Worm (Caenorhabditis elegans) whole organism, L4/young adult: ENCODE measurements around the gene T04A8.7.
A peak's percentile ranks its signal among the peaks of the same experiment; 100 is the strongest.

Source experiments
- W03F9.2 ChIP-seq: fragments of 150-350 bp; optimal IDR thresholded peaks from 2 replicates; lab custom pipeline; 2014; ENCODE audit warnings: missing biosample characterization, missing genetic modification characterization
- dao-5 ChIP-seq: sonication (generic microtip); optimal IDR thresholded peaks from 2 replicates; lab custom pipeline; 2016; ENCODE audit warnings: missing genotype, missing genetic modification characterization, moderate library complexity, missing compliant biosample characterization
- him-1 ChIP-seq: sonication (generic microtip); optimal IDR thresholded peaks from 2 replicates; lab custom pipeline; 2016; ENCODE audit warnings: missing genotype, missing genetic modification reagents, missing genetic modification characterization, missing compliant biosample characterization

T04A8.7 gene

DNA sequence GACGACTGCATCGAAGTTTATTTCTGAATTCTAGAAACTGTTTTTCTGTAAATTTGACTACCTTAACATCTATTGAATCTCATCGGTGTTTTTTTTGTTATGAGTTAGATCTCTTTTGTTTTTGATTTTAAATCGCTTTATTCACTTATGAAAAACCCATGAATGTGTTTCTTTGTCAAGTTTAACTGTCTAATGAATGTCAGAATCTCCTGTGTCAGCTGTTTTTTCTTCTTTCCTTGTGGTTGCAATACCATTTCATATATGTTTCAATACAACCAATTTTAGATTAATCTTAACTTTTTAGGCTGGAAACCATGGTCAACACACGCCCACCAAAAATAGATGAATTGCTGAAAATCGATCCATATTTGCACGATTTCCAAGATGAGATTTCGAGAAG is at the start of gene T04A8.7:
Gene T04A8.7 (plus strand): TSS at position 301 of the 400 bp plus-strand sequence.
- no peak for TF ChIP-seq W03F9.2 (tag; lab: Kevin White, UChicago)
- no peak for TF ChIP-seq dao-5 (tag; lab: Kevin White, UChicago)
- TF ChIP-seq him-1 (tag; lab: Kevin White, UChicago), result no peak

DNA sequence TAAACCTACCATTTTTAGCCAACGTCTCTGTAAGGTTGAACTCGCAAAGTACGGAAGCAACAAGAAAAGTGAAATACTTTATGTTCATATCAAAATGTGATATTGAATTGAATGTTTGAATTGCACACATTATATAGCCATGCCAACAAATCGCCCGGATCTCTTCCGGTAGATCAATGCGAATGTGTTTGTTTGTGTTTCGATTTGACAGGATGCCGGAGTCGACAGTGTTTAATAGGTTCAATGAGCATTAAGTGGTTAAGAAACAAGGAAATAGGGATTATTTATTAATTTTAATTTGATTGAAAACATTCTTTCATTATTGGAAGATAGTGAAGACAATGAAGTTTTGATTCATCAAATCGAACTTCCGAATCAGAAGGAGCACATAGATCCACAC is 48.9 kb upstream of the T04A8.7 start, which contains the start of gene pqn-29:
Gene pqn-29 (minus strand): TSS at position 101 of the 400 bp plus-strand sequence.
- TF ChIP-seq W03F9.2 (tag; lab: Kevin White, UChicago) (no peak), him-1 (tag; lab: Kevin White, UChicago) (no peak), dao-5 (tag; lab: Kevin White, UChicago) (no peak)

DNA sequence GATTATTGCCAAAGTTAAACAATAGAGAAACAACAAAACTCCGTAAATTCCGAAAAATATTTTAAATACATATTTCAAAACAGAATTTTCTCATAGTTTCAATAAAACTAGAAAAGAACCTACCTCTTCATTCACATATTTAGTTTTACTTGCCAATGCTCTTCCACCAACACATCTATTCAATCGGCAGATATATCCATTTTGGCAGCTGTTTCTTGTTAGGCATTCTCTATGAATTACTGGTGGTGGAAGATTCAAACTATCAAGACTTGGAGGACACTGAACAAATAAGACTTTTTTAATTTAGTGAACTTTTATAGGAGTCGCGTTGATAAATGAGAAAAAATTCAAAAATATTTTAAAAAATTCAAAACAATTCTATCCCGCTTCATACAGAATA is 47.8 kb upstream of the T04A8.7 start:
- TF ChIP-seq him-1 (tag; lab: Kevin White, UChicago) (no peak), dao-5 (tag; lab: Kevin White, UChicago) (no peak), W03F9.2 (tag; lab: Kevin White, UChicago) (no peak)

DNA sequence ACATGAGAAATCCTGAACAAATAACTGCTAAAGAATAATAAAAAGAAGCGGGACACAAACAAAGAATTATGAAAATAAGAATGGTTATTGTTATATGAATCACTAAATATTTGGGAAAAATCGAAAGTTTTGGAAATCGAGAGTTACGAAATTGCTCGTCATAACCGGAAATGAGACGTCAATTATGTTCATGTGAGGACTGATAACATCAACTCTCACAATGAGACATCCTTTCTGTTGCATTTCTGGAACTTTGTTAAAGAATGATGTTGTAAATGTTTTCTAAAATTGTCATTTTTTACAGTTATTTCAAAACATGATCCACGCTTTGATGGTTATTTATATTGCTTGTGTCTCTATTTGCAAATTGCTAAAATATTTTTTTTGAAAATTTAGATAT is 47.3 kb upstream of the T04A8.7 start, which contains the start of gene T23F11.6:
Gene T23F11.6 (minus strand): TSS at position 45 of the 400 bp plus-strand sequence.
- TF ChIP-seq him-1 (tag; lab: Kevin White, UChicago) (no peak), W03F9.2 (tag; lab: Kevin White, UChicago) (no peak), dao-5 (tag; lab: Kevin White, UChicago) (no peak)

DNA sequence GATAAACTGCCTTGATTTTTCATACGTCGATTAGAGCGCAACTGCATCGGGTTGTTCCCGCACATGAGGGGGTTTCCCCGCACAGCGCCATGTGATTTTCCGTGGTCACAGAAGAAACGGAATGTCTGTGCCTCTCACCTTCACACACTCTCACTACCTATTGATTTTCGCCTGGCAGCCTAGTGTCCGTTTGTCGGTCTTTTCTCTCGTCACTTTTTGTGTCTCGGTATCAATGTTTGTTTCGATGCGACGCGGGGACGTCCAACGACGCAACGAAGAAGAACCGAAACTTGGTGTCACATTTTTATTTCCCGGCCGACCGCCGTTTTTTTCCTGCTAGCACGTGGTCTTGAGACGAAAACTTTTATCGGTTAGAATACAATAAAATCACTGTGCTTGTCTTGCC is 45.8 kb upstream of the T04A8.7 start:
- TF ChIP-seq W03F9.2 (tag; lab: Kevin White, UChicago) (peak; percentile 57), dao-5 (tag; lab: Kevin White, UChicago) (no peak), him-1 (tag; lab: Kevin White, UChicago) (peak; percentile 89)

DNA sequence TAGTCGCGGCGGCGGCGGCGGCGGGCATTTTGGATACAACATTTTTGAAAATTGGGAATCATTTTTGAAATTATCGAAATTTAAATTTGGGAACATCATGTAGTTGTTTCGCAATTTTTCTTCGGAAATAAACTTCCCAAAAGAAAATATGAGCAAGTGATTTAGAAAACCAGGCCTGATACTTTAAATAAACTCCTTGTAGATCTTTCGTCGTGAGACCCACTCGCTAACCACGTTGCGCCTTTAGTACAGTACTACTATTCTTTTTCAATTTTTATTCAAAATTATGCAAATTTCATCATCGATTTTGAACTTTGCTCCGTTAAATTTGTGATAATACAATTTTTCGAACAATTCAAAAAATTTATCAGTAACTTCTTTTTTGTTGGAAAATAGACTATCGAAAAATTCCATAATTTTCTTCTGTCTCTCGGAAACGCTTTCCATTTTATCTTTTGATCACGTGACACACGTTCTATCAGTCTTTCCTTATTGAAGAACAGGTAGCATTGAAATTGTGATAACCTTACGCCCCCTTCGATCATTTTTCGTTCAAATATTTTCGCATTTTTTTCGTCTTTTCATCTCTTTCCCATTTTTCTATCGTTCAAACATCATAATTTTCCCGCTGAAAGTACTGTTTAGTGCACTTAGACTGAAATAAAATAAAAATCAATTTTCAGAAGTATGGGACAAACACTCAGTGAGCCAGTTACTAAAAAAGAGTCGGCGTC is 45.2 kb upstream of the T04A8.7 start, which contains the start of gene ppm-2:
Gene ppm-2 (plus strand): TSS at position 684 of the 734 bp plus-strand sequence.
- TF ChIP-seq him-1 (tag; lab: Kevin White, UChicago) (no peak), dao-5 (tag; lab: Kevin White, UChicago) (no peak), W03F9.2 (tag; lab: Kevin White, UChicago) (no peak)

DNA sequence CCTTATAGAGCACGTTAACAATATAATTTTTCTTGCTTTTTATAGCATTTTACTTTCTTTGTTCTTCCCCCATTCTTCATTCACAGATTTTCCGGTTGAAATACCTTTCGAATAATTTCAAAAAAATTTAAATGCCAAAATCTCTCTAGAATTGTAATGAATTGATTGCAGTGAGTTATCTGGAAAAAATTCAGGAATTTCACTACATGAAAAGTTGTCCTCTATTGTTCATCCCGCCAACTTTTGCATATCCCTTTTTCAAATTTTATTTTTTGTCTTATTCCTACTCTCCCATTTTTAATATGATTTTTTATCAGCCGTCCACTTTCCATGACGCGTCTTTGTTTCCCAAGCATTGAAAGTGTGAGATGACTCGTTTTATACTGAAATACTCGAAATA is 41.8 kb upstream of the T04A8.7 start:
- TF ChIP-seq W03F9.2 (tag; lab: Kevin White, UChicago) (no peak), dao-5 (tag; lab: Kevin White, UChicago) (no peak), him-1 (tag; lab: Kevin White, UChicago) (no peak)

DNA sequence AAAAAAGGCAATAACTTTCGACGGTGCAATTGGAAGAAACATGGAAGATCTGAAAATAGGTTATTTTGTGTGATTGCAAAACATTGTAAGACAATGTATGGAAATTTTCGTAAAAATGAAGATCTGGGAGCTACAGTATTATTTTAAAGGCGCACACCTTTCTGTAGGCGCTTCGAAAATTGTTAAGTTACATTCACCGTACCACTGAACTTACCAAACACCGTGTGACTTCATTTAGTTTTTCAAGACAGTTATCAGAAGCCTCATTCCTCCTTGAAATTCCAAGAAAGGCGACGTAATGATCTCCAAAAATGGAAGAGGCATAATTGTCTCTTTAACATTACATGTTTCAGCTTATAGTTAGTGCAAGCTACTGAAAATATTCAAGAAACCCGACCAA is 41.2 kb upstream of the T04A8.7 start:
- TF ChIP-seq dao-5 (tag; lab: Kevin White, UChicago) (no peak), him-1 (tag; lab: Kevin White, UChicago) (no peak), W03F9.2 (tag; lab: Kevin White, UChicago) (no peak)

DNA sequence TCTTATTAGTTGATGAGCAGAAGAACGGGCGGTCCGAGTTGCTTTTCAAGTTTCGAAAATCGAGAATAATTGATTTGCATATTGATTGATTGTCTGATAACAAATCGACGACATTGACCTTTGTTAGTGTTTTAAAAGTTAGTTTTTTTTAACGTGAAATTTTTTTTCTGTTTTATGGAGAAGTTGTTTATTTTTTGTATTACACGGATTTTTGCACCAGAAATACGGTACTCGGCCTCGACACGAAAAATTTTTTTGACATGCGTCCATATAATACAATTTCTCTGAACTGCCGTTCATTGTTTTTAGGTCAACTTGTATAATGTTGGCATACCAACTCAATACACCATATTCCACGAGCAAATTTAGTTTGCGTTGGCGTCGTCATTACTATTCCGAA is 39.8 kb upstream of the T04A8.7 start, which contains the start of gene T23F11.2:
Gene T23F11.2 (minus strand): TSS at position 101 of the 400 bp plus-strand sequence.
- no peak for TF ChIP-seq dao-5 (tag; lab: Kevin White, UChicago)
- no peak for TF ChIP-seq him-1 (tag; lab: Kevin White, UChicago)
- TF ChIP-seq W03F9.2 (tag; lab: Kevin White, UChicago), result no peak

DNA sequence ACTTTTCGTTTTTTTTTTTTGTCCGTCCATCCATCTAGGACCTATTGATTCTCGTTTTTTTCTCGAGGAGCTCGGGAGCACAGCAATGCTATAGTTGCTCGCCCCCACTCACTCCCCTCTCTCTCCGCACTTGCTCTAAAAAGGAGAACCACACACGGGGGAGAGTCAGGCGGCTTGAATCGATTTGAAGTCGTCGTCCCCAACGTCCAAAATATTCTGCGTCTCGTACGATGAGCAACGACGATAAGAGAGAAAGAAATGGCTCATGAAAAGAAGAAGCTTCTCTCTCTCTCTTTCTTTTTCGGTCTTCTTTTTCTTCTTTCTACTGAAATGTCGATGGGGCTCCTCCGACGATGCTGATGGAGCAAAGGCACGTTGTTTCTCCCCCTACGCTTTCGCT is 38.7 kb upstream of the T04A8.7 start:
- no peak for TF ChIP-seq dao-5 (tag; lab: Kevin White, UChicago)
- peak; percentile 91 for TF ChIP-seq him-1 (tag; lab: Kevin White, UChicago)
- no peak for TF ChIP-seq W03F9.2 (tag; lab: Kevin White, UChicago)

DNA sequence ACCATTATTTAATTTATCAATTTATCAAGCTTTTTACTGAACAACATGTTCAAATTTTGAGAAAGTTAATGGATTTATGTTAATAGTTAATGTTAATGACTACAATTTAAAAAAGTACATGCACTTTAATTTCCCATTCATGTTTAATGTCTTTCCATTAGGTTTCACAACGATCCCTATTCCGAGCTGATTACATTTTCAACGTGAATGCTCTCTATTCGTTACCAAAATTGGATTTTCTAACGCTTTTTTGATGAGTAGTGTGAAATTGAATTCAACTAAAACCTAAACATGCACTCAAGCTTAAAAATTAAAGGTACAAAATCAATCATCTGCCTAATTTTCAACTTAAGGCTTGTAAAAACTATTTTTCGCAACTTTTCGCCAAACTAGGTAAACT is 37.8 kb upstream of the T04A8.7 start:
- TF ChIP-seq him-1 (tag; lab: Kevin White, UChicago), result no peak
- no peak for TF ChIP-seq dao-5 (tag; lab: Kevin White, UChicago)
- TF ChIP-seq W03F9.2 (tag; lab: Kevin White, UChicago), result no peak

DNA sequence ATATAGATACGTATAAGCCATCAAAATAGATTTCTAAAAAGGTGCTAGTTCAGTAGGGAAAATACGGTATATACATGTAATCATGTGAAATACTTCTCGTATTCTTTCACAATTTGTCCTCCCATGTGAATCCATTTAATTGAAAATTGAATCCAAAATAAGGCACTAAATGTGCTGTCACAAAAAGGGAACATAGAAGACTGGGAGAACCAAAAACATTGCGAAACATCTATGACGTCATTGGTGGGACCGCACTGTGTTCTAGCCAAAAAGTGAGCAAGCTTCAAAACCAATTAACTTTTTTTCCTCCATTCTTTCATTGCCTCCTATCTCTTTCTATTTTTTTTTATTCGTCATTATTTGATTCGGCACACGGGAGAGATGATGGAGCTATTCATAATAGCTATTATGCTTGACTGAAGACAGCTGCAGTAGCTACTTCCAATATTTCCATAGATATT is 36.7 kb upstream of the T04A8.7 start, which contains the start of gene cdka-1:
Gene cdka-1 (plus strand): TSS at position 411 of the 461 bp plus-strand sequence.
- TF ChIP-seq W03F9.2 (tag; lab: Kevin White, UChicago) (no peak), him-1 (tag; lab: Kevin White, UChicago) (peak; percentile 29), dao-5 (tag; lab: Kevin White, UChicago) (no peak)

DNA sequence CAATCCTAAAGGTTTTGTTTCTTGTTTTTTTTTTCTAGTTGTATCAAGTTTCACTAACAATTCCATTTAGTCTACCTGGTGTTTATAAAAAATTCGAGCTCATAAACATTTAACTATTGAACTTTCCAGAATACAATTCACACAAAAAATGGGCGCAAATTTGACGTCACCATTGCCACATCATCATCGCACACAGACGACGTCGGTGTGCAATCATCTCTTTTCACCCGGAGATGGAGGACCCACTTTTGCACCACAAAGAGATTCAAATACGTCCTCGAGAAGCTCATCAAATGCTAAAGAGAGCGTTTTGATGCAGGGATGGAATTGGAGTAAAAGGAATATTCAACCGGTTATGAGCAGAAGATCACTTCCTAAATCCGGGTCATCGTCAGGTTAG is 35.7 kb upstream of the T04A8.7 start:
- TF ChIP-seq W03F9.2 (tag; lab: Kevin White, UChicago) (no peak), dao-5 (tag; lab: Kevin White, UChicago) (no peak), him-1 (tag; lab: Kevin White, UChicago) (no peak)
